Worm (Caenorhabditis elegans) whole organism, L4/young adult: ENCODE data around the gene scyl-1.

ENCODE experiments used
- W03F9.2 ChIP-seq: fragments of 150-350 bp; optimal IDR thresholded peaks from 2 replicates; lab custom pipeline; 2014; ENCODE audit warnings: missing biosample characterization, missing genetic modification characterization
- dao-5 ChIP-seq: sonication (generic microtip); optimal IDR thresholded peaks from 2 replicates; lab custom pipeline; 2016; ENCODE audit warnings: missing genotype, missing genetic modification characterization, moderate library complexity, missing compliant biosample characterization
- him-1 ChIP-seq: sonication (generic microtip); optimal IDR thresholded peaks from 2 replicates; lab custom pipeline; 2016; ENCODE audit warnings: missing genotype, missing genetic modification reagents, missing genetic modification characterization, missing compliant biosample characterization

The scyl-1 gene

DNA sequence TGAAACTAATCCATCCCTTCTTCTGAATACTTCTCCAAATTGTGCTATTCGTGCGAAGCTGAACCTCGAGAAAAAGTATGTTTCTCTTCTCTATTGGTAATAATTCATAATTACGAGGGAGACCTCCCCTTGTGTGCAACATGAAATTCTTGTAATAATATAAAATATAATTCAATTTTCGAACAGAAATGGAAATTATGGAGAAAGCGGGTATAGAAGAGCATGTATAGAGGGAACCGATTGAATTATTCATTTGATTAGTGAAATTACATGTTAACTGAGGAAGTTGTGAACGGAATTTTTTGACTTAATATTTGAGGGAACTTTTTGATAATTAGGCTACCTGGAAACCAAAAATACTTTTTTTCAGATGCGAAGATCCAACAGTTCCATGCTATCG, 12.7 kb downstream of the scyl-1 start:
- TF ChIP-seq him-1 (tag; lab: Kevin White, UChicago): no peak
- no peak for TF ChIP-seq W03F9.2 (tag; lab: Kevin White, UChicago)
- TF ChIP-seq dao-5 (tag; lab: Kevin White, UChicago): no peak

DNA sequence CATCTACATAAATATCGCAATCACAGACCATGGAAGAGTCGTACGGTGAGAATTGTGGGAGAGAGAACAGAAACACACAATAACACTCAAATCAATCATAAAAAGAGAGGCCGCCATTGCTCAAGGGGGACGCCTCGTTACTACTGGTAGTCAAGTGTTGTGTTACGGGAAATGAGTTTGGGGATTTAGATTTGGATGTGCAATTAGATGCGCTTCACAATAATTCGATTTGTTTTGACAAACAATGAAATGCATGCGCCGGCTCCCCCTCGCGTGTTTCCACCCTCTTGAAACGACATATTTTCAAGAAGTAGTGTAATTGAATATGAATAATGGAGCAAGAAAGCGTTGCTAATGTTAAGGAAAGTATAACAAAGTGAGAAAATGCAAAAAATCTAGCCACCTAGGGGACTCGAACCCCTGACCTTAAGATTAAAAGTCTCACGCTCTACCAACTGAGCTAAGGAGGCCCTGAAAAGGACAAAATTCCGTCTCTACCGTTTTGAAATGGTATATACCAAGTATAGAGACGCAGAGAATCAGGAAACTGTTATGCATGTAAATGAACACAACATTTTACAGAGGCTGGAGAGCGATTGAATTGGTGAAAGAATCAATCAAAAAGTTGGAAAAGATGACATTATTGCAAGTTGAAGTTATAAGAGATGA, 14.8 kb downstream of the scyl-1 start:
- TF ChIP-seq W03F9.2 (tag; lab: Kevin White, UChicago): no peak
- TF ChIP-seq him-1 (tag; lab: Kevin White, UChicago): no peak
- TF ChIP-seq dao-5 (tag; lab: Kevin White, UChicago): no peak

DNA sequence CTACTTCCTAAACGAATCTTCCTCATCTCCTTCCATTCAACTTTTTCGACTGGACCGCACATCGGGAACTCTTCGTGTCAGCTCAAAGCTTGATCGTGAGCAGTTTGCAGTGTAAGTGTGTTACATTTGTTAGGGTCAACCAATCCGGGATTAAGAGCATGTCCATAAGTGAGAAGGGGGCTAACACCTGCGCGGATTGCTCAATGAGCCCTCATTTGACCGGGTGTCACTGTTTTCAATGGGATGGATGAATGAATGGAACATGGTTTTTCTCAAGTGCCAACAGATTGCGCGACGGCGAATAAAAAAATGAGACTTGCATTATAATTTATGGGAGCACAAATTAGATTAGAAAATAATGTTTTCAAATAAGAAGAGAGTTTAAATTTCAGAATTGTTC, 16.2 kb downstream of the scyl-1 start:
- TF ChIP-seq him-1 (tag; lab: Kevin White, UChicago): no peak
- no peak for TF ChIP-seq W03F9.2 (tag; lab: Kevin White, UChicago)
- TF ChIP-seq dao-5 (tag; lab: Kevin White, UChicago): no peak

DNA sequence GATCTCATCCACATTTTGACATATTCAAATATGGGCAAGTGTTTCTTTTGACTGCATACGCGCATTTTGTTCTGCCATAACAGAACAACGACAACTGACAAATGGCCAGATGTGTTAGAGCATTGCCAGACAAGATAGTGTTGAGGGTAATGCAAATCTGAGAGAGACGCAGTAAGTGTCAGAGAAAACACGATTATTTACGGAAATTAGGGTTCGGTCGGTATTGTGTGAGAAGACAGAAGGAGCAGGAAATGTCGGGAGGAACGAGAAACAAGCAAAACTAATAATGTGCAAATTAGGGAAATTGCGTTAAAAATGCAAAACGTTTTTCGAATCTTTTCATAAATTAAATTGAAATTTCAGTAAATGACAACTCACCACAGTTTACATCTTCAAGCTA, 17.0 kb downstream of the scyl-1 start:
- TF ChIP-seq dao-5 (tag; lab: Kevin White, UChicago): no peak
- TF ChIP-seq W03F9.2 (tag; lab: Kevin White, UChicago): no peak
- TF ChIP-seq him-1 (tag; lab: Kevin White, UChicago): no peak

DNA sequence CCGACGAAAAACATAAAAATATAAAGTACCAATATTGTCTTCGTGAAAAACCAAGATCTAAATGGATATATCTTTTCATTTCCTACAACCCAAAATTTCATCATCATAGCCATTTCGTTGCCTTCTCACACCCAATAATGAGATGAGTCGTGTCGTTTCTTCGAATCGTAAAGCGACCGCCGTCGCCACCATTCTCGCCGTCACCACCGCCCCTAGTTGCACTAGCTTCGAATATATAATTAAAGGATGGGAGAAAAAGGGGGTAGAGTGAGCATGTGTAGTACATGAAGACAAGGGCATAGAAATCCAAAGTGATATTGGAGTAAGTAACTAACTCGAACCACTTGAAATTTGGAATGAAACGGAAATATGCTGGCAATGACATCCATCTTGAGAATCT, 19.3 kb downstream of the scyl-1 start:
- no peak for TF ChIP-seq dao-5 (tag; lab: Kevin White, UChicago)
- TF ChIP-seq W03F9.2 (tag; lab: Kevin White, UChicago): no peak
- no peak for TF ChIP-seq him-1 (tag; lab: Kevin White, UChicago)

DNA sequence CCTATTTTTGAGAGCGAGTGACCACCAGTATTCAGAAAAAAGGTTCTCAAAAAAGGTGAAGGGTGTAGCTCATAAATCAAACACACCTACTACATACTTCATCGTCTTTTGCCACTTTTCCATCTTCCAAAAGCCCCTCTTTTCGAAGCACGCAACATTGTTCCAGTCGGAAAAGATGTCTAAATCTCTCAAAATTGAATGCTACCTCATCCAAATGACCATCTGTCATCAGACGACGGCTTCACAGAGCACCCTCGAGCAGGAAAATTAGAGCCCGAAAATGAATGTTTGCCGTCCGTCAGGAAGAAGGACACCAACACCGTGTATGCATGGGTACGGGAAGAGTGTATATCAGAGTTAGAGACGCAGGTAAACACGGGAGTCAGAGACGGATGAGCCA, 20.0 kb downstream of the scyl-1 start:
- no peak for TF ChIP-seq dao-5 (tag; lab: Kevin White, UChicago)
- TF ChIP-seq W03F9.2 (tag; lab: Kevin White, UChicago): no peak
- no peak for TF ChIP-seq him-1 (tag; lab: Kevin White, UChicago)

DNA sequence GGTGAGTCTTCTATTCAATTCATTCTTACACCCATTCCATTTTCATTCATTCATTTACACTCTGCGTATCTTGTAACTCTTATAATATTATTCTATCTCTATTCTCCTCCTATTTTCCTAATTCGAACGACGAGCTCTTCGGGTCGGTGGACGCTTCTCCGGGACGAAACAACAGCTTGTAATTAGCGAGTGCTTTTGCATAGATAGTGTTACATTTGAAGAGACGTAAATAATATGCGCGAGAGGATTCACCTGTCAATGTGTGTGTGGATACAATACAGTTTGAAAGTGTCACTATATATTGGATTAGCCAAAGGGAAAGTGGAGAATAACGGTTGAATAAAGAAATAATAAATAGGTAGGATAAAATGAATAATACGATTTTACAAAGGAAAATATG, 20.9 kb downstream of the scyl-1 start:
- TF ChIP-seq dao-5 (tag; lab: Kevin White, UChicago): no peak
- TF ChIP-seq W03F9.2 (tag; lab: Kevin White, UChicago): no peak
- no peak for TF ChIP-seq him-1 (tag; lab: Kevin White, UChicago)

DNA sequence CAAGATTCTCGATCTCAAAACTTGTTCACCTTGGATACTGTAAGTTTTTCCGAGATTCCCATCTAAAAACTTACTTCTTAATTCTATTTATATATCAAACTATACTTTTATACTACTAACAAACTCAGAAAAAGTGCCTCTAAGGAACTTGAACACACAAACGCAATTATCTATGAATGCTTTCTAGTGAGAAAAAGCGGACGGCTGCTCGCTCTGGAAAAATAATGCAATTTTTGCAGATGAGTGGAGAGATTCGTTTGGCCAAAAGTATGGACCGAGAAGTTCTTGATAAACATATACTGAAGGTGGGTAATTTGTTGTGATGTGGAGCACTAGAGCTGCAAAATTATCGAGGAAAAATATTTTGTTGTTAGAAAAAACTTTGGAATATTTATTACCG, 21.5 kb downstream of the scyl-1 start:
- TF ChIP-seq him-1 (tag; lab: Kevin White, UChicago) (no peak), W03F9.2 (tag; lab: Kevin White, UChicago) (no peak), dao-5 (tag; lab: Kevin White, UChicago) (no peak)

DNA sequence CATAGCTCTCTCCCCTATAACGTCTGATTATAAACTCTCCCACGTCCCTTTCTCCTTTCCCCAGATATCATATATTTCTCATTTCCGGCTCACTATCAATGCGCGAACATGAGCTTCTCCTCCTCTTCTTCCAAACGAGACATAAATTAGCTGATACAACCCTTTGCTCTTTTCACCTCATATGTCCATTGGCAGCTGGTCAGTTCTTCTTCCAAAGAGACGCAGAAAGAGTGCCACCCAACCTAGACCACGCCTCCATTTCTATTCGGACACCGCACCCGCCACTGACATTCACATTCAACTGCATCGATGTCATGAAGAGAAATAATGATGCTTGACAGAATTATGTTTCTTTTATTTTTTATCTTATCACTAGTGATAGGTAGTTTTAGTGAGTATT, 22.8 kb downstream of the scyl-1 start, which contains the start of gene fmi-1:
Gene fmi-1, plus strand, starts transcription at position 301 of the 400 bp plus-strand sequence.
- TF ChIP-seq him-1 (tag; lab: Kevin White, UChicago) (no peak), dao-5 (tag; lab: Kevin White, UChicago) (no peak), W03F9.2 (tag; lab: Kevin White, UChicago) (no peak)

DNA sequence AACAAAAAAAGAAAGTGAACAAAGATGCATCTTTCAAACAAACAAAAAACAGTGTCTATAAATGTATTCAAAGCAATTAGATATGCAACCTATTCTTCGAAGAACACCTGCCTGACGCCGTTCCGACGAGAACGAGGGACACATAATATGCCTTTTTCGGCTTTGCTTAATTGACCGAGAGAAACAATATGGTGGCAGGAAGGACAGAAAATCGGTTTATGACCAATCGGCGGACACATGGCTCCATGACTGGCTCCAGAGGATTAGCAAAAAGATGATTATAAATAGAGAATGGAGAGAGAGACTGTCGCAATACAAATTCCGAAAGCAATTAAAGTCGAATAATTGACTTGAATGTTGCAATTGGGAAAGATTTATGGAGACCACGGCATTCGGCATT, 23.3 kb downstream of the scyl-1 start:
- no peak for TF ChIP-seq W03F9.2 (tag; lab: Kevin White, UChicago)
- TF ChIP-seq dao-5 (tag; lab: Kevin White, UChicago): no peak

DNA sequence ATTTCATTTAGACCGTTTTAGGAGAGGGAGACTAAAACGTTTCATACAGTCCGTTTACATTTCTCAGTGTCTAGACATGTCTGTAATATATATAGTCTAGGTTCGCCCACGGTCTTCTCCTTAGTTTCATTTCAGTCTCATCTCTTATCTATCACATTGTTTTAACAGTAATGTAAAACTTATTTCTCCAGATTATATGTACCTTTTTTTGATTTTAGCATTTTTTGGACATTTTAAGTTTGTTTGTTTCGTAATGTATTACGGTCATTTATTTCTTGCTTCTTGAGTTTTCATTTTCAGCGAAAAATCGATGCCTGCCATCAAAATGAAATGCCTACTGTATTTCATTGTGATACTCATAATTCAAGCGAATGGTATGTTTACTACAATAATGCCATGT, 27.7 kb downstream of the scyl-1 start, which contains the start of gene F15B9.6:
Gene F15B9.6, plus strand, starts transcription at position 301 of the 400 bp plus-strand sequence.
- no peak for TF ChIP-seq W03F9.2 (tag; lab: Kevin White, UChicago)
- no peak for TF ChIP-seq him-1 (tag; lab: Kevin White, UChicago)
- TF ChIP-seq dao-5 (tag; lab: Kevin White, UChicago): no peak

DNA sequence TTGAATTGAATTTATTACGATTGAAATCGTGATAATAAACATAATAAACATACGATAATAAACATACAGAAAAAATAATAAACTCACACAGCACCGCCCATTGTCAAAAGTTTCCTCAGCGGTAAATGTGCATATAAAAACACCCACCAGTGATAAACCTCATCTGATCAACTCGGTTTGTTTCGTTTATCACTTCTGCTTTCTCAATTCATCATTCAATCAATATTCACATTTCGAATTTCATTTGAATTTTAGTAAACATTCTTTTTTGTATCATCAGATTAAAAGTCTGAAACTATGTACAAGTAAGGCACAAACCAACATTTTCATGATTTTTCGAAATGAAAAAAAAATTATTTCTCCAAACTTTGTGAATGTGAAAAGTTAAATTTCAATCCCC, 28.4 kb downstream of the scyl-1 start, which contains the start of gene try-10:
Gene try-10, minus strand, starts transcription at position 101 of the 400 bp plus-strand sequence.
- TF ChIP-seq dao-5 (tag; lab: Kevin White, UChicago) (no peak), W03F9.2 (tag; lab: Kevin White, UChicago) (no peak), him-1 (tag; lab: Kevin White, UChicago) (no peak)

DNA sequence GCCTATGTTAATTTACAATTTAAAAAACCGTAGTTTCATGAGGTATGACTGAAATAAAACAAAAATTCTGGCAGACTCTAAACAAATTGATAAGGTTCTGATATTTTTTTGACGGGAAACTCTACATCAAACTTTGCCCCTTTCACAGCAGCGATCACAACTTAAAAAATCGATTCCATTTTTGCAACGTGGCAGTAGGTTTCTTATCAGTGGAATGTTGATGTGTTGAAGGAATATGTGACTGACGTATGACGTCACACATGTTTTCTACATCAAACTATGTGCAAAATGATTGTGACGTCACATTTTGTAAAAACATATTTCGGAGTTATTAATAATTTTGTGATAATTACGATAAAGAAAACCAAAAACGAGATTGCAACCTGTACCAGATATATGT, 29.6 kb downstream of the scyl-1 start:
- TF ChIP-seq him-1 (tag; lab: Kevin White, UChicago): no peak
- no peak for TF ChIP-seq W03F9.2 (tag; lab: Kevin White, UChicago)
- no peak for TF ChIP-seq dao-5 (tag; lab: Kevin White, UChicago)

DNA sequence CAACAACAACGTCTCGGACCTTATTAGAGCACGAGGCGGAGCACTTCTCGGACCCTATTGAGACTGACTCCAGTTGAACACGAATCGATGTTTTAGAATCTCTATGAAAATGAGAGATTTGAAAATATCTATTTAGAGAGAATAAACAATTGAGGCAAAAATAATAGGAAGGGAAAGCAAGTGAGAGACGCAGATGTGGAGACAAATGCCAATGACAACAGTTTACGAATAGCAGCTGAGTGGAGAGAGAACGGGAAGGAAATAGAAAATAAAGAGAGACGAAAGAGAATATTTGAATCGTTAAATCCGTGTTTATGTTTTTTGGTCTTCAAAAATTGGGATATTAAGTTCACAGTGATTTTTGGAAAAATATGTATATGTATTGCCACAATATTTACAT, 31.7 kb downstream of the scyl-1 start:
- no peak for TF ChIP-seq him-1 (tag; lab: Kevin White, UChicago)
- no peak for TF ChIP-seq W03F9.2 (tag; lab: Kevin White, UChicago)
- no peak for TF ChIP-seq dao-5 (tag; lab: Kevin White, UChicago)
